Fruit fly (Drosophila melanogaster) whole organism: ENCODE results near the gene CheB38a.

Experiments
- CG8478 ChIP-seq: fragments of >200 bp; optimal IDR thresholded peaks from 2 replicates; lab custom pipeline; 2018; ENCODE audit warnings: inconsistent platforms
- psq ChIP-seq: fragments of >200 bp; optimal IDR thresholded peaks from 2 replicates; lab custom pipeline; 2017

dm6 chr2L:20809229-20809628 lies 9.1 kb downstream of the CheB38a start:
- TF ChIP-seq psq = no peak
- TF ChIP-seq CG8478 (lab: Kevin White, UChicago) = no peak
